Worm (Caenorhabditis elegans) whole organism, L4/young adult: ENCODE results near the gene W02B3.7.

Experiments
- W03F9.2 ChIP-seq: fragments of 150-350 bp; optimal IDR thresholded peaks from 2 replicates; lab custom pipeline; 2014; ENCODE audit warnings: missing biosample characterization, missing genetic modification characterization
- dao-5 ChIP-seq: sonication (generic microtip); optimal IDR thresholded peaks from 2 replicates; lab custom pipeline; 2016; ENCODE audit warnings: missing genotype, missing genetic modification characterization, moderate library complexity, missing compliant biosample characterization
- him-1 ChIP-seq: sonication (generic microtip); optimal IDR thresholded peaks from 2 replicates; lab custom pipeline; 2016; ENCODE audit warnings: missing genotype, missing genetic modification reagents, missing genetic modification characterization, missing compliant biosample characterization

DNA sequence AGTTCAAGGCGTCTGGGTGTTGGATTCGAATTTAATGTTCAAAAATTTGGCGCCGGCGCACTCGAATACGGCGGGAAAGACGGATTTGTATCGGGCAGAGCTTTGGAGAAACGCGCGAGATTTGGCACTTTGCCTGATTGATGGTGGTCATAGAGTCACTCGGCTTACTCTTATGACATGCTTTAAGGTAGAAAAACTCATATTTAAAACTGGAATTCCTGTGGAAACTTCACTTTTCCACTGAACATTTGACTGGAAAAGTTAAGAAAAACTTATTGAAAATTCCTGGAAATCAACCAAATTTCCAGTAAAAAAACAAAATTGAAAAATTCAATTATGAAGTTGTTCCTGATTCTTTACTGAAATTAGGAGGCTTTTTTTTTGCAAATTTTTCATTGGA lies 47.2 kb downstream of the W02B3.7 start:
- no peak for TF ChIP-seq him-1
- no peak for TF ChIP-seq W03F9.2 (tag; lab: Kevin White, UChicago)
- TF ChIP-seq dao-5 (tag; lab: Kevin White, UChicago), result no peak
